Worm (Caenorhabditis elegans): Measurements from ENCODE around the gene mig-38.
A peak's percentile ranks its signal among the peaks of the same experiment; 100 is the strongest.

Gene mig-38

DNA sequence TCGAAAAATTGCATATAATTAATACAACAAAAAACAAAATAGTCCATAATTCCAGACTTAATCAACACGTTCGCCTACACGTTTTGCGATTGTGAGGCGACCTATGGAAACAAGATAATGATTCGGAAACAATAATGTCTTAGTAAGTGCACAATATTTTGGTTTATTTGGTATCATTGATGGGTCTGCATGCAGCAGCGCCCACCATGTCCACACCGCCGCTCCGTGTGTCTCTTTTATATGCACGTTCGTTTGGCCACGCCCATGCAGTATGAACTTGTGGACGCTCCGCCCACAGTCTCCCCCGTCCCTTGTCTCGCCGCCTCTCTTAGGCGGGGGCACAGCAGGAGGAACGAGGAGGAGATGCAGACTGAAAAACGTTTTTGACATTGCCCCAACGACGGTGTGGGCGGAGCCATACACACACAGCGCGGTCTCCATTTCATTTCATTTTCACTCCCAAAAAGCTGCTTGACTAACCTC lies at the start of gene mig-38:
Gene mig-38, plus strand, starts transcription at position 54 of the 483 bp plus-strand sequence.
- TF ChIP-seq ets-4 (tag; optimal IDR thresholded peaks at IDR 0.05) = no peak
- peak; percentile 57 for TF ChIP-seq ceh-18 (tag; optimal IDR thresholded peaks at IDR 0.05)
- peak; percentile 70 for TF ChIP-seq ceh-14 (tag; optimal IDR thresholded peaks at IDR 0.05)
- peak; percentile 20 for TF ChIP-seq ceh-34 (tag; optimal IDR thresholded peaks at IDR 0.05)
- peak; percentile 25 for TF ChIP-seq ceh-31 (tag; optimal IDR thresholded peaks at IDR 0.05)
- peak; percentile 26 for TF ChIP-seq tbx-2 (tag; optimal IDR thresholded peaks at IDR 0.05)
- no peak for TF ChIP-seq Y22D7AL.16 (tag; optimal IDR thresholded peaks at IDR 0.05)
- peak; percentile 44 for TF ChIP-seq syd-9 (tag; optimal IDR thresholded peaks at IDR 0.05)
- no peak for TF ChIP-seq che-1 (tag; optimal IDR thresholded peaks at IDR 0.05)
- TF ChIP-seq elt-4 (tag; optimal IDR thresholded peaks at IDR 0.05) = peak; percentile 26
- peak; percentile 61 for TF ChIP-seq dmd-4 (tag; optimal IDR thresholded peaks at IDR 0.05; ENCODE audit: borderline replicate concordance)
- peak; percentile 21 for TF ChIP-seq ceh-2 (tag; optimal IDR thresholded peaks at IDR 0.05)
- peak; percentile 17 for TF ChIP-seq C08G9.2 (tag; optimal IDR thresholded peaks at IDR 0.05)
- TF ChIP-seq unc-3 (GFP tag; conservative IDR thresholded peaks at IDR 0.05) = no peak
- no peak for TF ChIP-seq unc-3 (tag; optimal IDR thresholded peaks at IDR 0.05)
- TF ChIP-seq unc-42 (tag; optimal IDR thresholded peaks at IDR 0.05) = peak; percentile 32
- TF ChIP-seq nfya-1 (tag; optimal IDR thresholded peaks at IDR 0.05) = peak; percentile 58
- peak; percentile 84 for TF ChIP-seq ama-1 (optimal IDR thresholded peaks at IDR 0.05)
- TF ChIP-seq ceh-6 (GFP tag; optimal IDR thresholded peaks at IDR 0.05) = peak; percentile 29
- peak; percentile 24 for TF ChIP-seq fax-1 (tag; optimal IDR thresholded peaks at IDR 0.05)
- TF ChIP-seq mec-3 (tag; optimal IDR thresholded peaks at IDR 0.05; ENCODE audit: borderline replicate concordance) = peak; percentile 31
- TF ChIP-seq sdc-2 (tag; optimal IDR thresholded peaks at IDR 0.05) = peak; percentile 48
- peak; percentile 43 for TF ChIP-seq rnt-1 (tag; optimal IDR thresholded peaks at IDR 0.05)
- peak; percentile 54 for TF ChIP-seq ref-2 (tag; optimal IDR thresholded peaks at IDR 0.05)
- no peak for TF ChIP-seq lim-6 (tag; optimal IDR thresholded peaks at IDR 0.05)
- TF ChIP-seq F13H6.1 (tag; optimal IDR thresholded peaks at IDR 0.05) = peak; percentile 4

DNA sequence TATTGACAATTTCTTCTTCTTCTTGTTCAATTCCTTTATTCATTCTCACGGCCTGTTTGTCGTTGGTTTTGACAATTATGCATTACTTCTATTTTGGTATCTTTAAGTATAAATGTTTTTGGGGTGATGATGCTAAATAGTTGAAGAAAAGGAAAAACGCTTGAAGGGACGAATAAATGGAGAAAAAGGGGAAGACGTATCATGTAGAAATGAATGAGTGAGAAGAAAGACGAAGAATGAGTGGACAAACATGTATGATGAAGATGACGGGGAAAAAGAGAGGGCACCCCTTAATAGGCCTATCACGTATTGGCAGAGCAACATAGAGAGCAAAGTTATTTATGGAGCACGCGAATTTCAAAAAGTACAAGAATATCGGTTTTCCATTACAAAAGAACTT lies 45.4 kb upstream of the mig-38 start, which contains the start of gene M04B2.7:
Gene M04B2.7, minus strand, starts transcription at position 101 of the 400 bp plus-strand sequence.
- TF ChIP-seq sox-2 (GFP tag; IDR thresholded peaks at IDR 0.05) (no peak), eyg-1 (tag; optimal IDR thresholded peaks at IDR 0.05) (no peak), ceh-22 (tag; optimal IDR thresholded peaks at IDR 0.05) (no peak), gmeb-2 (tag; optimal IDR thresholded peaks at IDR 0.05) (no peak), T23F11.4 (GFP tag; optimal IDR thresholded peaks at IDR 0.05) (no peak), ceh-30 (tag; optimal IDR thresholded peaks at IDR 0.05) (no peak), ceh-6 (GFP tag; optimal IDR thresholded peaks at IDR 0.05) (no peak), ceh-34 (tag; optimal IDR thresholded peaks at IDR 0.05) (no peak), ceh-19 (GFP tag; optimal IDR thresholded peaks at IDR 0.05) (no peak)

ce11 chrIV:11549694-11550093 lies 44.4 kb upstream of the mig-38 start:
- TF ChIP-seq syd-9 (tag; optimal IDR thresholded peaks at IDR 0.05) (peak; percentile 82), ceh-45 (GFP tag; IDR thresholded peaks at IDR 0.05) (peak; percentile 80), ztf-16 (tag; optimal IDR thresholded peaks at IDR 0.05) (peak; percentile 79), K09A11.1 (tag; optimal IDR thresholded peaks at IDR 0.05; ENCODE audit: insufficient read depth) (peak; percentile 81), ceh-6 (GFP tag; optimal IDR thresholded peaks at IDR 0.05) (peak; percentile 84), gmeb-2 (tag; optimal IDR thresholded peaks at IDR 0.05) (peak; percentile 75), unc-86 (tag; optimal IDR thresholded peaks at IDR 0.05) (peak; percentile 74), unc-42 (tag; optimal IDR thresholded peaks at IDR 0.05) (peak; percentile 46), dmd-4 (tag; optimal IDR thresholded peaks at IDR 0.05; ENCODE audit: borderline replicate concordance) (no peak), eyg-1 (tag; optimal IDR thresholded peaks at IDR 0.05) (peak; percentile 50), zip-5 (tag; optimal IDR thresholded peaks at IDR 0.05) (peak; percentile 34), Y22D7AL.16 (tag; optimal IDR thresholded peaks at IDR 0.05) (peak; percentile 70), tbx-2 (tag; optimal IDR thresholded peaks at IDR 0.05) (peak; percentile 72), pag-3 (tag; optimal IDR thresholded peaks at IDR 0.05; ENCODE audit: borderline replicate concordance) (no peak), ceh-48 (tag; optimal IDR thresholded peaks at IDR 0.05) (peak; percentile 57), hlh-13 (GFP tag; optimal IDR thresholded peaks at IDR 0.05) (peak; percentile 74), rnt-1 (tag; optimal IDR thresholded peaks at IDR 0.05) (peak; percentile 75), ceh-19 (GFP tag; optimal IDR thresholded peaks at IDR 0.05) (peak; percentile 77), unc-55 (GFP tag; optimal IDR thresholded peaks at IDR 0.05) (no peak), pat-9 (tag; optimal IDR thresholded peaks at IDR 0.05) (peak; percentile 80), elt-2 (tag; optimal IDR thresholded peaks at IDR 0.05) (peak; percentile 88), pros-1 (tag; optimal IDR thresholded peaks at IDR 0.05) (peak; percentile 9), C38D4.7 (GFP tag; optimal IDR thresholded peaks at IDR 0.05) (peak; percentile 70), ceh-18 (tag; optimal IDR thresholded peaks at IDR 0.05) (peak; percentile 77), odd-2 (tag; optimal IDR thresholded peaks at IDR 0.05) (peak; percentile 50), ama-1 (optimal IDR thresholded peaks at IDR 0.05) (no peak), lin-11 (tag; optimal IDR thresholded peaks at IDR 0.05) (peak; percentile 80), ceh-34 (tag; optimal IDR thresholded peaks at IDR 0.05) (peak; percentile 74)
